Worm (Caenorhabditis elegans) whole organism, L2 larva: ENCODE results near the gene nhr-163.

ENCODE experiments used
- Y55F3AM.14 ChIP-seq: fragments of 200-800 bp; sonication (Bioruptor generic); optimal IDR thresholded peaks from 2 replicates; lab custom pipeline; 2018; ENCODE audit warnings: mild to moderate bottlenecking, missing genetic modification characterization, missing compliant biosample characterization
- nhr-11 ChIP-seq: fragments of 150-350 bp; optimal IDR thresholded peaks from 2 replicates; lab custom pipeline; 2014; ENCODE audit warnings: missing biosample characterization, missing genetic modification characterization
- nhr-21 ChIP-seq: fragments of 150-350 bp; optimal IDR thresholded peaks from 2 replicates; lab custom pipeline; 2014; ENCODE audit warnings: missing biosample characterization, missing genetic modification characterization
- nhr-77 ChIP-seq: fragments of 150-350 bp; optimal IDR thresholded peaks from 2 replicates; lab custom pipeline; 2014; ENCODE audit warnings: missing biosample characterization, missing genetic modification characterization
- sma-3 ChIP-seq: sonication (generic microtip); optimal IDR thresholded peaks from 2 replicates; lab custom pipeline; 2016; ENCODE audit warnings: missing genetic modification reagents, missing genetic modification characterization, missing compliant biosample characterization
- zag-1 ChIP-seq: fragments of 150-350 bp; optimal IDR thresholded peaks from 2 replicates; lab custom pipeline; 2014; ENCODE audit warnings: missing biosample characterization, missing genetic modification characterization
- ztf-4 ChIP-seq: fragments of 150-350 bp; optimal IDR thresholded peaks from 2 replicates; lab custom pipeline; 2014; ENCODE audit warnings: missing biosample characterization, missing genetic modification characterization

DNA sequence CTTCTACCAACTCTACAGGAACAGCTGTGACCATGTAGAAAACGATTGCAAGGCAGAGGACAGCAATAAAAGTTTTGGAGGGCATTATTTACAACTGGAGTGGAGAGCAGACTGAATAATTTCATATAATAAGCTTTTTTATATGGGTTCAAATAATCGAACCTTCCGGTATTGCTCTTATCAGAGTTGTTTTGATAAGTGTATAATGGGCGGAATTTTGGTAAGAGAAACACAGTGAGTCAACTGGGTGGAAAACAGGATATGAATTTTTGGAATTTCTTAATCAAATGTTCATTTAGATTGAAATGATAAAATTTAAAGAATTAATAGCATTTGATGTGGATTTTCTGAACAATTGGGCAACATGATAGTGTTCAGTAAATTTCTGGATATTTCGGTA, 36.1 kb downstream of the nhr-163 start, which contains the start of gene Y57E12B.11:
- no peak for TF ChIP-seq zag-1 (tag; lab: Kevin White, UChicago)
- TF ChIP-seq Y55F3AM.14 (GFP tag; lab: Kevin White, UChicago), result no peak
- TF ChIP-seq ztf-4, result no peak
- TF ChIP-seq nhr-21 (tag; lab: Kevin White, UChicago), result no peak
- TF ChIP-seq nhr-11 (tag; lab: Kevin White, UChicago), result no peak
- TF ChIP-seq sma-3 (GFP tag; lab: Kevin White, UChicago), result no peak
- TF ChIP-seq nhr-77 (tag; lab: Kevin White, UChicago), result no peak
